Fruit fly (Drosophila melanogaster) Kc167 (cell line): ENCODE data around the gene CG45060.

Experiments
- Myc ChIP-seq: fragments of >200 bp; optimal IDR thresholded peaks from 2 replicates; lab custom pipeline; 2017; ENCODE audit warnings: missing external identifiers
- Sin3A ChIP-seq: fragments of >200 bp; optimal IDR thresholded peaks from 2 replicates; lab custom pipeline; 2018; ENCODE audit warnings: missing external identifiers
- h ChIP-seq: fragments of >200 bp; optimal IDR thresholded peaks from 3 replicates; lab custom pipeline; 2018; ENCODE audit warnings: missing external identifiers
- insv ChIP-seq: fragments of >200 bp; optimal IDR thresholded peaks from 3 replicates; lab custom pipeline; 2018; ENCODE audit warnings: missing external identifiers
- psq ChIP-seq: fragments of >200 bp; optimal IDR thresholded peaks from 2 replicates; lab custom pipeline; 2017; ENCODE audit warnings: missing external identifiers
- ttk ChIP-seq: sonication (Bioruptor generic); optimal IDR thresholded peaks from 2 replicates; lab custom pipeline; 2017; ENCODE audit warnings: missing external identifiers

The CG45060 gene

dm6 chrX:9868510-9869248 is at the start of gene CG45060:
CG45060 (minus strand) TSS chrX:9868568.
- TF ChIP-seq ttk (lab: Kevin White, UChicago) (no peak), insv (lab: Kevin White, UChicago) (no peak), psq (no peak), Sin3A (lab: Kevin White, UChicago) (no peak), h (no peak), Myc (no peak)

- no peak for TF ChIP-seq Sin3A (lab: Kevin White, UChicago)
Measured at dm6 chrX:9911751-9912150, 43.4 kb upstream of the CG45060 start.

- TF ChIP-seq h (no peak), insv (lab: Kevin White, UChicago) (no peak), ttk (lab: Kevin White, UChicago) (no peak), Sin3A (lab: Kevin White, UChicago) (no peak), psq (no peak), Myc (no peak)
Measured at dm6 chrX:9911026-9911425, 42.7 kb upstream of the CG45060 start, which contains the start of gene CG1986. CG1986 (minus strand) TSS chrX:9911126.

dm6 chrX:9909384-9909783 is 41.0 kb upstream of the CG45060 start:
- no peak for TF ChIP-seq psq
- TF ChIP-seq insv (lab: Kevin White, UChicago): no peak
- no peak for TF ChIP-seq Sin3A (lab: Kevin White, UChicago)

dm6 chrX:9899535-9900179 is 31.3 kb upstream of the CG45060 start, which contains the start of gene CG15249:
CG15249 (minus strand) TSS chrX:9899585.
- TF ChIP-seq h (no peak), insv (lab: Kevin White, UChicago) (no peak), Myc (no peak), Sin3A (lab: Kevin White, UChicago) (no peak), psq (no peak), ttk (lab: Kevin White, UChicago) (no peak)

- TF ChIP-seq psq (no peak), ttk (lab: Kevin White, UChicago) (no peak), h (no peak), Sin3A (lab: Kevin White, UChicago) (no peak), Myc (no peak), insv (lab: Kevin White, UChicago) (no peak)
Measured at dm6 chrX:9897599-9897998, 29.2 kb upstream of the CG45060 start.

dm6 chrX:9892834-9893233 is 24.5 kb upstream of the CG45060 start:
- no peak for TF ChIP-seq insv (lab: Kevin White, UChicago)
- TF ChIP-seq ttk (lab: Kevin White, UChicago): no peak
- TF ChIP-seq psq: no peak

- no peak for TF ChIP-seq h
- TF ChIP-seq Myc: no peak
- no peak for TF ChIP-seq psq
- TF ChIP-seq Sin3A (lab: Kevin White, UChicago): no peak
- TF ChIP-seq ttk (lab: Kevin White, UChicago): no peak
- TF ChIP-seq insv (lab: Kevin White, UChicago): no peak
Measured at dm6 chrX:9889686-9890085, 21.3 kb upstream of the CG45060 start.

dm6 chrX:9885363-9885762 is 17.0 kb upstream of the CG45060 start:
- TF ChIP-seq Sin3A (lab: Kevin White, UChicago): no peak
- TF ChIP-seq insv (lab: Kevin White, UChicago): no peak
- no peak for TF ChIP-seq h
- TF ChIP-seq Myc: no peak
- no peak for TF ChIP-seq ttk (lab: Kevin White, UChicago)
- TF ChIP-seq psq: no peak

- TF ChIP-seq h (no peak), insv (lab: Kevin White, UChicago) (no peak), psq (no peak), Sin3A (lab: Kevin White, UChicago) (no peak), ttk (lab: Kevin White, UChicago) (no peak)
Measured at dm6 chrX:9884221-9884620, 15.9 kb upstream of the CG45060 start, which contains the start of gene CG9691. CG9691 (plus strand) TSS chrX:9884442.

- TF ChIP-seq psq (no peak), Sin3A (lab: Kevin White, UChicago) (no peak), h (no peak), Myc (no peak), ttk (lab: Kevin White, UChicago) (no peak), insv (lab: Kevin White, UChicago) (no peak)
Measured at dm6 chrX:9882900-9883299, 14.5 kb upstream of the CG45060 start.

dm6 chrX:9881746-9882145 is 13.4 kb upstream of the CG45060 start, which contains the start of gene CG9689:
CG9689 (plus strand) TSS chrX:9881953.
- TF ChIP-seq insv (lab: Kevin White, UChicago) (no peak), ttk (lab: Kevin White, UChicago) (no peak), Myc (no peak), psq (no peak), h (no peak), Sin3A (lab: Kevin White, UChicago) (no peak)

dm6 chrX:9879570-9879969 is 11.2 kb upstream of the CG45060 start, which contains the start of gene CG9686:
CG9686 (plus strand) TSS chrX:9879870.
- TF ChIP-seq Sin3A (lab: Kevin White, UChicago): no peak
- no peak for TF ChIP-seq h
- no peak for TF ChIP-seq psq
- no peak for TF ChIP-seq insv (lab: Kevin White, UChicago)
- no peak for TF ChIP-seq Myc
- no peak for TF ChIP-seq ttk (lab: Kevin White, UChicago)
